Worm (Caenorhabditis elegans) whole organism, young adult: ENCODE data around the gene E01G4.5.

ENCODE experiments used
- B0035.1 ChIP-seq: sonication (generic microtip); optimal IDR thresholded peaks from 2 replicates; lab custom pipeline; 2016; ENCODE audit warnings: missing genetic modification characterization, mild to moderate bottlenecking, missing compliant biosample characterization, missing genotype, missing genetic modification reagents
- B0261.1 ChIP-seq: sonication (generic microtip); optimal IDR thresholded peaks from 2 replicates; lab custom pipeline; 2016; ENCODE audit warnings: mild to moderate bottlenecking, missing genetic modification characterization, moderate library complexity, missing compliant biosample characterization
- D2030.7 ChIP-seq: fragments of 200-800 bp; sonication (Bioruptor generic); IDR thresholded peaks from 2 replicates; pipeline ENCODE4 v1.3.6; 2022; ENCODE audit warnings: missing genetic modification reagents, missing genetic modification characterization, missing compliant biosample characterization
- F22D6.2 ChIP-seq: sonication (generic microtip); optimal IDR thresholded peaks from 2 replicates; lab custom pipeline; 2016; ENCODE audit warnings: mild to moderate bottlenecking, missing genetic modification characterization, missing compliant biosample characterization
- F33H1.4 ChIP-seq: fragments of 200-800 bp; sonication (Bioruptor generic); IDR thresholded peaks from 2 replicates; pipeline ENCODE4 v1.3.6; 2022; ENCODE audit warnings: missing genetic modification reagents, missing genetic modification characterization, missing compliant biosample characterization
- F37B4.10 ChIP-seq: fragments of 200-800 bp; sonication (Bioruptor generic); IDR thresholded peaks from 2 replicates; pipeline ENCODE4 v1.3.6; 2022; ENCODE audit warnings: missing genetic modification characterization, missing compliant biosample characterization
- F39B2.1 ChIP-seq: fragments of 200-800 bp; sonication (Bioruptor generic); IDR thresholded peaks from 2 replicates; pipeline ENCODE4 v1.3.6; 2022; ENCODE audit warnings: missing genetic modification reagents, missing genetic modification characterization, missing compliant biosample characterization
- F52B5.7 ChIP-seq: sonication (generic microtip); optimal IDR thresholded peaks from 2 replicates; lab custom pipeline; 2016; ENCODE audit warnings: mild to moderate bottlenecking, missing genetic modification characterization, missing compliant biosample characterization
- F55B11.4 ChIP-seq: sonication (generic microtip); optimal IDR thresholded peaks from 2 replicates; lab custom pipeline; 2016; ENCODE audit warnings: missing compliant biosample characterization, missing genetic modification characterization, borderline replicate concordance; ENCODE audit not compliant: insufficient read depth
- Y53G8AR.9 ChIP-seq: fragments of 200-800 bp; sonication (Bioruptor generic); conservative IDR thresholded peaks from 2 replicates; pipeline ENCODE4 v1.3.6; 2022; ENCODE audit warnings: missing genetic modification reagents, missing genetic modification characterization, missing compliant biosample characterization
- Y56A3A.18 ChIP-seq: fragments of 200-800 bp; sonication (Bioruptor generic); IDR thresholded peaks from 2 replicates; pipeline ENCODE4 v1.3.6; 2022; ENCODE audit warnings: missing genetic modification reagents, missing genetic modification characterization, missing compliant biosample characterization
- aptf-2 ChIP-seq: fragments of 200-800 bp; sonication (Bioruptor generic); conservative IDR thresholded peaks from 2 replicates; pipeline ENCODE4 v1.3.6; 2022; ENCODE audit warnings: missing genetic modification reagents, missing genetic modification characterization, missing compliant biosample characterization
- aptf-3 ChIP-seq: fragments of 200-800 bp; sonication (Bioruptor generic); IDR thresholded peaks from 2 replicates; pipeline ENCODE4 v1.3.6; 2022; ENCODE audit warnings: missing genetic modification characterization, missing compliant biosample characterization
- atf-7 ChIP-seq: sonication (generic microtip); optimal IDR thresholded peaks from 2 replicates; lab custom pipeline; 2017; ENCODE audit warnings: mild to moderate bottlenecking, missing genetic modification characterization, missing compliant biosample characterization
- attf-5 ChIP-seq: fragments of 200-800 bp; sonication (Bioruptor generic); optimal IDR thresholded peaks from 2 replicates; lab custom pipeline; 2018; ENCODE audit warnings: mild to moderate bottlenecking, missing genetic modification characterization, missing compliant biosample characterization
- cebp-1 ChIP-seq, 2 experiments: fragments of 200-800 bp in 1 of 2; sonication (Bioruptor generic) in 1 of 2; sonication (generic microtip) in 1 of 2; IDR thresholded peaks in 1 of 2; optimal IDR thresholded peaks in 1 of 2; 2 replicates each; pipeline versions ENCODE4 v1.3.6 to Lab custom; 2017 to 2022; ENCODE audit warnings: missing compliant biosample characterization in 2 of 2, missing genetic modification characterization in 2 of 2, mild to moderate bottlenecking in 1 of 2, missing genetic modification reagents in 1 of 2, moderate library complexity in 1 of 2
- cebp-2 ChIP-seq: fragments of 200-800 bp; sonication (Bioruptor generic); IDR thresholded peaks from 2 replicates; pipeline ENCODE4 v1.3.6; 2022; ENCODE audit warnings: missing genetic modification characterization, missing compliant biosample characterization
- ceh-100 ChIP-seq: fragments of 200-800 bp; sonication (Bioruptor generic); IDR thresholded peaks from 2 replicates; pipeline ENCODE4 v1.3.6; 2022; ENCODE audit warnings: missing genetic modification reagents, missing genetic modification characterization, missing compliant biosample characterization
- ceh-40 ChIP-seq: fragments of 200-800 bp; sonication (Bioruptor generic); IDR thresholded peaks from 2 replicates; pipeline ENCODE4 v1.3.6; 2022; ENCODE audit warnings: missing genetic modification characterization, missing compliant biosample characterization
- ceh-58 ChIP-seq: fragments of 200-800 bp; sonication (Bioruptor generic); IDR thresholded peaks from 2 replicates; pipeline ENCODE4 v1.3.6; 2022; ENCODE audit warnings: missing genetic modification characterization, missing compliant biosample characterization
- ceh-79 ChIP-seq: sonication (generic microtip); optimal IDR thresholded peaks from 2 replicates; lab custom pipeline; 2017; ENCODE audit warnings: mild to moderate bottlenecking, missing genetic modification characterization, missing compliant biosample characterization
- chd-7 ChIP-seq: sonication (generic microtip); optimal IDR thresholded peaks from 2 replicates; lab custom pipeline; 2016; ENCODE audit warnings: mild to moderate bottlenecking, missing genetic modification characterization, moderate library complexity, missing compliant biosample characterization
- die-1 ChIP-seq: sonication (generic microtip); optimal IDR thresholded peaks from 2 replicates; lab custom pipeline; 2016; ENCODE audit warnings: missing genotype, mild to moderate bottlenecking, missing genetic modification characterization, missing compliant biosample characterization
- dpff-1 ChIP-seq: sonication (generic microtip); optimal IDR thresholded peaks from 2 replicates; lab custom pipeline; 2017; ENCODE audit warnings: mild to moderate bottlenecking, missing genetic modification characterization, missing compliant biosample characterization
- efl-1 ChIP-seq: fragments of 150-350 bp; optimal IDR thresholded peaks from 2 replicates; lab custom pipeline; 2014; ENCODE audit warnings: missing biosample characterization, missing genetic modification reagents, missing genetic modification characterization
- egl-18 ChIP-seq: fragments of 200-800 bp; sonication (Bioruptor generic); IDR thresholded peaks from 2 replicates; pipeline ENCODE4 v1.3.6; 2022; ENCODE audit warnings: missing genetic modification reagents, missing genetic modification characterization, missing compliant biosample characterization
- egl-44 ChIP-seq: fragments of 200-800 bp; sonication (Bioruptor generic); IDR thresholded peaks from 2 replicates; pipeline ENCODE4 v1.3.6; 2022; ENCODE audit warnings: missing genetic modification reagents, missing genetic modification characterization, missing compliant biosample characterization
- gei-17 ChIP-seq: fragments of 200-800 bp; sonication (Bioruptor generic); optimal IDR thresholded peaks from 2 replicates; lab custom pipeline; 2018; ENCODE audit warnings: mild to moderate bottlenecking, missing genetic modification characterization, missing compliant biosample characterization
- hsf-1 ChIP-seq: fragments of 200-800 bp; sonication (Bioruptor generic); IDR thresholded peaks from 2 replicates; pipeline ENCODE4 v1.3.6; 2022; ENCODE audit warnings: missing genetic modification reagents, missing genetic modification characterization, missing compliant biosample characterization
- lin-40 ChIP-seq: sonication (generic microtip); optimal IDR thresholded peaks from 2 replicates; lab custom pipeline; 2016; ENCODE audit warnings: missing genetic modification characterization, mild to moderate bottlenecking, missing compliant biosample characterization, missing genotype, missing genetic modification reagents
- lsl-1 ChIP-seq: fragments of 200-800 bp; sonication (Bioruptor generic); optimal IDR thresholded peaks from 2 replicates; lab custom pipeline; 2018; ENCODE audit warnings: mild to moderate bottlenecking, missing genetic modification characterization, moderate library complexity, missing compliant biosample characterization
- lsy-27 ChIP-seq: sonication (generic microtip); optimal IDR thresholded peaks from 2 replicates; lab custom pipeline; 2017; ENCODE audit warnings: missing genetic modification characterization, mild to moderate bottlenecking, missing compliant biosample characterization, antibody characterized with exemption, missing genotype, borderline replicate concordance; ENCODE audit not compliant: insufficient read depth
- madf-10 ChIP-seq: sonication (generic microtip); optimal IDR thresholded peaks from 2 replicates; lab custom pipeline; 2016; ENCODE audit warnings: mild to moderate bottlenecking, missing genetic modification characterization, missing compliant biosample characterization
- madf-8 ChIP-seq: fragments of 200-800 bp; sonication (Bioruptor generic); conservative IDR thresholded peaks from 2 replicates; pipeline ENCODE4 v1.3.6; 2022; ENCODE audit warnings: missing genetic modification reagents, missing genetic modification characterization, missing compliant biosample characterization
- nfya-2 ChIP-seq: fragments of 200-800 bp; sonication (Bioruptor generic); IDR thresholded peaks from 2 replicates; pipeline ENCODE4 v1.3.6; 2022; ENCODE audit warnings: missing genetic modification reagents, missing genetic modification characterization, missing compliant biosample characterization
- nhr-120 ChIP-seq: fragments of 200-800 bp; sonication (Bioruptor generic); IDR thresholded peaks from 2 replicates; pipeline ENCODE4 v1.3.6; 2022; ENCODE audit warnings: missing genetic modification characterization, missing compliant biosample characterization
- nhr-27 ChIP-seq: fragments of 200-800 bp; sonication (Bioruptor generic); optimal IDR thresholded peaks from 2 replicates; lab custom pipeline; 2018; ENCODE audit warnings: mild to moderate bottlenecking, missing genetic modification characterization, moderate library complexity, missing compliant biosample characterization
- rcor-1 ChIP-seq: fragments of 200-800 bp; sonication (Bioruptor generic); IDR thresholded peaks from 2 replicates; pipeline ENCODE4 v1.3.6; 2022; ENCODE audit warnings: missing genetic modification reagents, missing genetic modification characterization, missing compliant biosample characterization
- sdz-38 ChIP-seq: sonication (generic microtip); optimal IDR thresholded peaks from 2 replicates; lab custom pipeline; 2016; ENCODE audit warnings: missing genotype, missing genetic modification characterization, missing compliant biosample characterization
- snpc-1.1 ChIP-seq: sonication (generic microtip); optimal IDR thresholded peaks from 2 replicates; lab custom pipeline; 2017; ENCODE audit warnings: missing genetic modification characterization, mild to moderate bottlenecking, missing compliant biosample characterization, antibody characterized with exemption, moderate library complexity, missing genotype, missing genetic modification reagents; ENCODE audit not compliant: insufficient read depth
- snpc-3.4 ChIP-seq: sonication (generic microtip); optimal IDR thresholded peaks from 2 replicates; lab custom pipeline; 2017; ENCODE audit warnings: missing genetic modification characterization, mild to moderate bottlenecking, missing compliant biosample characterization, antibody characterized with exemption, moderate library complexity, missing genotype, missing genetic modification reagents
- snpc-4 ChIP-seq, 5 experiments: fragments of 150-350 bp in 1 of 5; sonication (generic microtip) in 4 of 5; optimal IDR thresholded peaks; 2 replicates each; lab custom pipeline; 2014 to 2018; ENCODE audit warnings: missing genetic modification characterization in 5 of 5, missing biosample characterization in 3 of 5, antibody characterized with exemption in 2 of 5, mild to moderate bottlenecking in 2 of 5, missing compliant biosample characterization in 2 of 5, missing genotype in 2 of 5, moderate library complexity in 2 of 5, missing genetic modification reagents in 1 of 5
- zfh-2 ChIP-seq: fragments of 200-800 bp; sonication (Bioruptor generic); conservative IDR thresholded peaks from 2 replicates; pipeline ENCODE4 v1.3.6; 2022; ENCODE audit warnings: missing genetic modification reagents, missing genetic modification characterization, missing compliant biosample characterization
- ztf-18 ChIP-seq: sonication (generic microtip); optimal IDR thresholded peaks from 2 replicates; lab custom pipeline; 2016; ENCODE audit warnings: missing genotype, mild to moderate bottlenecking, missing genetic modification characterization, missing compliant biosample characterization
- ztf-26 ChIP-seq: sonication (generic microtip); optimal IDR thresholded peaks from 2 replicates; lab custom pipeline; 2017; ENCODE audit warnings: missing genetic modification characterization, missing compliant biosample characterization
- ztf-28 ChIP-seq: fragments of 200-800 bp; sonication (Bioruptor generic); IDR thresholded peaks from 2 replicates; pipeline ENCODE4 v1.3.6; 2022; ENCODE audit warnings: missing genetic modification reagents, missing genetic modification characterization, missing compliant biosample characterization
- ztf-3 ChIP-seq: fragments of 200-800 bp; sonication (Bioruptor generic); optimal IDR thresholded peaks from 2 replicates; lab custom pipeline; 2018; ENCODE audit warnings: mild to moderate bottlenecking, missing genetic modification characterization, missing compliant biosample characterization

The E01G4.5 gene

ce11 chrII:13521179-13521616, 49.0 kb downstream of the E01G4.5 start:
- TF ChIP-seq F55B11.4 (tag; lab: Kevin White, UChicago) (no peak), nhr-120 (GFP tag; lab: Robert Waterston, UW) (no peak), F39B2.1 (GFP tag; lab: Robert Waterston, UW) (0 out of 2 replicates have a peak, but pooled peaks have one; percentile 6), atf-7 (tag; lab: Kevin White, UChicago) (no peak), F22D6.2 (tag; lab: Kevin White, UChicago) (no peak), B0035.1 (tag; lab: Kevin White, UChicago) (no peak), egl-18 (GFP tag; lab: Robert Waterston, UW) (no peak), madf-8 (GFP tag; lab: Robert Waterston, UW) (peak; percentile 48), F52B5.7 (tag; lab: Kevin White, UChicago) (no peak), dpff-1 (no peak), cebp-1 (GFP tag; IDR thresholded peaks at IDR 0.05; lab: Robert Waterston, UW) (no peak), cebp-1 (tag; optimal IDR thresholded peaks at IDR 0.05; lab: Kevin White, UChicago) (peak; percentile 58), gei-17 (GFP tag; lab: Kevin White, UChicago) (no peak), attf-5 (peak; percentile 47), madf-10 (tag; lab: Kevin White, UChicago) (no peak), ceh-100 (peak; percentile 52), egl-44 (GFP tag; lab: Robert Waterston, UW) (peak; percentile 52; the same call in 1 of the 2 replicates), nfya-2 (no peak), zfh-2 (GFP tag; lab: Robert Waterston, UW) (no peak), D2030.7 (GFP tag; lab: Robert Waterston, UW) (peak; percentile 99), snpc-3.4 (tag; lab: Kevin White, UChicago) (peak; percentile 98), B0261.1 (tag; lab: Kevin White, UChicago) (no peak), ztf-26 (tag; lab: Kevin White, UChicago) (no peak), aptf-3 (no peak), Y56A3A.18 (no peak), snpc-4 (GFP tag; optimal IDR thresholded peaks at IDR 0.05; lab: Kevin White, UChicago) (peak; percentile 98), snpc-4 (tag; optimal IDR thresholded peaks at IDR 0.05; lab: Kevin White, UChicago) (peak; percentile 94 to 99 (median 98)), hsf-1 (GFP tag; lab: Robert Waterston, UW) (peak; percentile 39; the same call in 1 of the 2 replicates), snpc-1.1 (tag; lab: Kevin White, UChicago) (peak; percentile 98), ceh-40 (GFP tag; lab: Robert Waterston, UW) (0 out of 2 replicates have a peak, but pooled peaks have one; percentile 25), aptf-2 (GFP tag; lab: Robert Waterston, UW) (no peak), rcor-1 (GFP tag; lab: Robert Waterston, UW) (peak; percentile 81), Y53G8AR.9 (GFP tag; lab: Robert Waterston, UW) (peak; percentile 70), ceh-79 (tag; lab: Kevin White, UChicago) (no peak), F37B4.10 (GFP tag; lab: Robert Waterston, UW) (no peak), efl-1 (GFP tag; lab: Kevin White, UChicago) (peak; percentile 63), lsy-27 (tag; lab: Kevin White, UChicago) (peak; percentile 27), nhr-27 (no peak), die-1 (tag; lab: Kevin White, UChicago) (peak; percentile 75), ztf-3 (GFP tag; lab: Kevin White, UChicago) (no peak), chd-7 (tag; lab: Kevin White, UChicago) (no peak), ztf-28 (peak; percentile 29; the same call in 1 of the 2 replicates), lsl-1 (GFP tag; lab: Kevin White, UChicago) (peak; percentile 81), lin-40 (tag; lab: Kevin White, UChicago) (no peak), sdz-38 (tag; lab: Kevin White, UChicago) (no peak), ceh-58 (no peak), F33H1.4 (GFP tag; lab: Robert Waterston, UW) (peak; percentile 61), ztf-18 (tag; lab: Kevin White, UChicago) (peak; percentile 38), cebp-2 (no peak)
